Worm (Caenorhabditis elegans) whole organism, midembryonic: ENCODE results near the gene pct-1.

ENCODE experiments used
- T22C8.4 ChIP-seq: fragments of 200-800 bp; sonication (Bioruptor generic); IDR thresholded peaks from 2 replicates; pipeline ENCODE4 v1.3.6; 2022; ENCODE audit warnings: missing genetic modification characterization, missing compliant biosample characterization
- cog-1 ChIP-seq: sonication (generic microtip); optimal IDR thresholded peaks from 2 replicates; lab custom pipeline; 2016; ENCODE audit warnings: missing genetic modification characterization, missing compliant biosample characterization
- flt-1 ChIP-seq: fragments of 200-800 bp; sonication (Bioruptor generic); IDR thresholded peaks from 2 replicates; pipeline ENCODE4 v1.3.6; 2022; ENCODE audit warnings: missing genetic modification characterization, missing compliant biosample characterization
- klf-2 ChIP-seq: fragments of 200-800 bp; sonication (Bioruptor generic); conservative IDR thresholded peaks from 2 replicates; pipeline ENCODE4 v1.3.6; 2022; ENCODE audit warnings: missing genetic modification reagents, missing genetic modification characterization, missing compliant biosample characterization
- med-1 ChIP-seq: sonication (generic microtip); optimal IDR thresholded peaks from 2 replicates; lab custom pipeline; 2017; ENCODE audit warnings: missing genetic modification characterization, mild to moderate bottlenecking, missing compliant biosample characterization, antibody characterized with exemption, missing genetic modification reagents; ENCODE audit not compliant: insufficient read depth
- ref-1 ChIP-seq: fragments of 200-800 bp; sonication (Bioruptor generic); conservative IDR thresholded peaks from 2 replicates; pipeline ENCODE4 v1.3.6; 2022; ENCODE audit warnings: missing genetic modification reagents, missing genetic modification characterization, missing compliant biosample characterization
- tab-1 ChIP-seq: fragments of 200-800 bp; sonication (Bioruptor generic); IDR thresholded peaks from 2 replicates; pipeline ENCODE4 v1.3.6; 2022; ENCODE audit warnings: missing genetic modification characterization, missing compliant biosample characterization
- ztf-23 ChIP-seq: fragments of 200-800 bp; sonication (Bioruptor generic); IDR thresholded peaks from 2 replicates; pipeline ENCODE4 v1.3.6; 2022; ENCODE audit warnings: missing genetic modification reagents, missing genetic modification characterization, missing compliant biosample characterization
- ztf-29 ChIP-seq: fragments of 200-800 bp; sonication (Bioruptor generic); IDR thresholded peaks from 2 replicates; pipeline ENCODE4 v1.3.6; 2022; ENCODE audit warnings: missing genetic modification reagents, missing genetic modification characterization, missing compliant biosample characterization

The pct-1 gene

DNA sequence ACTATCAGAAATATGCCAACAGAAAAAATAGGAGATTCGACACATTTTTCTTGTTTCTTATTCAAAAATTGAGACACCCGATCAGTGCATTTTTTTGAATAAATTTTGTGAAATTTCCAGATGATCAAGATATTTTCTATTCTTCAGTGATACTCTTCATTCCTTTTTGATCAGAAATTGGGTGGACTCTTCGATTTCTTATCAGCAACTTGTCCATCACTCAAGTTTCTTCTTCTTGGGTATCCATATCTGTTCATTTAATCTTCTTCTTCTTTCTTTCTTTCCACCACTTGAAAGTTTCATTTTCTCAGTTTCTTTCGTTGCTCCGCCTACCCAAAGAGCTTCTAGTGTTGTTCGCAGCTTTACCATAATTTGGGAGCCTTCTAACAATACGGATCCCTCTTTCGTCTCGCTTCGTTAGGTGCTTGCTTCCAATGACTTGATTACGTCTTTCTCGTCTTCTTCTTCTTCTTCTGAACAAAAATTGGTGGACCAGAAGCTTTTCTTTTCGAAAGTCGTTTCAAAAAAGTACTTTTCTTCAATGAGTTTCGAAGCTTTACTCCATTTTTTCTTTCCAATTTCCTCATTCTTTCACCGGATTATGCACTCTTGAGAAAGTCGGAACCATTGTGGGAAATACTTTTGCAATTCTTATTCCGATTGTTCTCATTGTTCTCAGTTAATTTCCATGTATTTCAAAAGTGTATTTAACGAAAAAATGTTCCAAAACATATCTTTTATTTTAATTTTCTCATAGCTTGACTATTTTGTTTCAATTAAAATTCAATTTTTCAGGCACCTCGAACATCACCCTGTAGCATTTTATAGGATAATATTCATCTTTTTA lies at the start of gene pct-1:
Gene pct-1 (plus strand): TSS at position 797 of the 847 bp plus-strand sequence.
- TF ChIP-seq klf-2 (GFP tag; lab: Robert Waterston, UW): no peak

DNA sequence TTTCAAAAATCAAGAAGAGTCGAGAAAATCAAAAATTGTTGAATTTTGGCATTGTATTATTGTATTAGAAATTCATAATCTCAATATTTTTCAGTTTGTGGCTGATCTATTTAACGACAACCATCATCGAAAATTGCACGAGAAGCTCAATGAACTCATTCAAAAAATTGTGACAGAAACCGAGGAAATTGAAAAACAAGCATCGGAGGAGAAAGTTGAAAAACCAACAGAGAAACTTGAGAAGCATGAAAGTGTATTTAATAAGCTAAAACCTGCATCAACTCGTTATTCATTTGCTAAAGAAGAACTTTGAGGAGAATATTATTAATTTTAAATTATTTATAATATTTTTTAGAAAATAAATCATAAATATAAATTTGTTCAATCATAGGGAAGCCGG lies 49.4 kb upstream of the pct-1 start, which contains the start of gene ceph-41:
Gene ceph-41 (plus strand): TSS at position 301 of the 400 bp plus-strand sequence.
- TF ChIP-seq ztf-23 (GFP tag; lab: Robert Waterston, UW): no peak
- TF ChIP-seq T22C8.4 (GFP tag; lab: Robert Waterston, UW): no peak
- TF ChIP-seq med-1: no peak
- TF ChIP-seq tab-1 (GFP tag; lab: Robert Waterston, UW): no peak
- no peak for TF ChIP-seq flt-1 (GFP tag; lab: Robert Waterston, UW)
- TF ChIP-seq klf-2 (GFP tag; lab: Robert Waterston, UW): no peak
- TF ChIP-seq cog-1 (tag; lab: Kevin White, UChicago): no peak
- TF ChIP-seq ref-1 (GFP tag; lab: Robert Waterston, UW): no peak
- no peak for TF ChIP-seq ztf-29

DNA sequence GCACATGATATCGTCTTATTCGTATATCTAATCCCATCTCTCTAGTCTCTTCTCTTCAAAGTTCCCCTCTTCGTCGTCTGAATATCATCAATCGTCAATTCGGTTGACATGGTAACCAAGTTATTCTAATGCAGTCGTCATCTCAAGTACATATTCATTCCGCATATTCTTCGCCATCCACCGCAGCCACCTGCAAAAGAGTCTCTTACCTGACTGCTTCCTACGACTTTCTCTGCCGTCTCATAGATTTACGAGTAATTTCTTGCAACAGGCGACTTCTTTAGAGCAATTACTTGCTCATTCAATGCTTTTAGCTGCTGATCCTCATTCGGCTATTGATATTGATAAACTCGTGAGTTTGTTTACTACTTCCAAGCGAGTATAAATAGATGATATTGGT lies 48.9 kb upstream of the pct-1 start:
- no peak for TF ChIP-seq klf-2 (GFP tag; lab: Robert Waterston, UW)
- TF ChIP-seq flt-1 (GFP tag; lab: Robert Waterston, UW): no peak
- no peak for TF ChIP-seq tab-1 (GFP tag; lab: Robert Waterston, UW)
- no peak for TF ChIP-seq cog-1 (tag; lab: Kevin White, UChicago)
- TF ChIP-seq ref-1 (GFP tag; lab: Robert Waterston, UW): no peak
- TF ChIP-seq ztf-29: no peak
- TF ChIP-seq ztf-23 (GFP tag; lab: Robert Waterston, UW): no peak
- no peak for TF ChIP-seq T22C8.4 (GFP tag; lab: Robert Waterston, UW)
- no peak for TF ChIP-seq med-1

DNA sequence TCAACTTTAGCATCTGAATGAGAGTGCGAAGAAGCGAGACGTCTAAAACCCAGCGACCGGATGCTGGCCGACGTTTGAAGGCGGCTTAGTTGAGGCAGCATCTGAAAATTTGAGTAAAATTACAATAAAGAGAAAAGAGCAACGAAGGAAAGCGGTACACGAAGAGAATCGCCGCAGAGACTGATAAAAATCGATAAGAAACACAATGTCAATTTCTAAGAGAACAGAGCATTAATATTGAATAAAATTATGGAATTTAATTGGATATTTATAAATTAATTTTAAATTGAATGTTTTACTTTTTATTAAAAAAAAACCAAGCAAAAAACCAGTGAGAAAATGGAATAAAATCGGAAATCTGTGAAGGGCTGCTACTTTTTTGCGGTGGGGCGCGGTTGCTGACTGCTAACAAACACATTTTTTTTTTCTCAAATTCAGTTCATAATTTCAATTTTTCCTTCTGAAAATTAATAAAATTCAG lies 46.1 kb upstream of the pct-1 start, which contains the start of the genes ndub-11 and moc-3:
Gene ndub-11 (minus strand): TSS at position 101 of the 481 bp plus-strand sequence.
Gene moc-3 (plus strand): TSS at position 431 of the 481 bp plus-strand sequence.
- TF ChIP-seq T22C8.4 (GFP tag; lab: Robert Waterston, UW) (no peak), ref-1 (GFP tag; lab: Robert Waterston, UW) (no peak), ztf-23 (GFP tag; lab: Robert Waterston, UW) (no peak), klf-2 (GFP tag; lab: Robert Waterston, UW) (no peak), ztf-29 (no peak), med-1 (no peak), tab-1 (GFP tag; lab: Robert Waterston, UW) (no peak), cog-1 (tag; lab: Kevin White, UChicago) (no peak), flt-1 (GFP tag; lab: Robert Waterston, UW) (no peak)

DNA sequence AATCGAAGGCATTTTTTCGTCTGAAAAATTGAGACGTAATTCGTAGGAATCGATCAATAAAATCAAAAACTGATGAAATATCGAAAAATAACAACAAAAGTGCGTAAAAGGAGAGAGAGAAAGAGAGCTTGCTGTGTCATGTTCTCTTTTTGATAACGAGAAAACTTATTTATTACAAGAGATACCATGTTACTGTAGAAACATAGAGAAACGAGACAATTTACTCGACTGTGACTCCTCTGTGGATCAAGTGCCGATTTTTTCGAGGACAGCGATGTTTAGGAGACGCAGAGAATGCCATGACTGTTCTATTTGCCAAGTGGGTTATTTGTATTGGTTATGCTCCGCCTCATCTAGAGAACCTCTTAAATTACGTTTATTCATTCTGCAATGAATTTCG lies 42.7 kb upstream of the pct-1 start, which contains the start of gene sph-1:
Gene sph-1 (minus strand): TSS at position 23 of the 400 bp plus-strand sequence.
- no peak for TF ChIP-seq T22C8.4 (GFP tag; lab: Robert Waterston, UW)
- no peak for TF ChIP-seq ztf-23 (GFP tag; lab: Robert Waterston, UW)
- TF ChIP-seq cog-1 (tag; lab: Kevin White, UChicago): no peak
- no peak for TF ChIP-seq klf-2 (GFP tag; lab: Robert Waterston, UW)
- TF ChIP-seq med-1: no peak
- no peak for TF ChIP-seq ztf-29
- no peak for TF ChIP-seq tab-1 (GFP tag; lab: Robert Waterston, UW)
- no peak for TF ChIP-seq ref-1 (GFP tag; lab: Robert Waterston, UW)
- no peak for TF ChIP-seq flt-1 (GFP tag; lab: Robert Waterston, UW)

DNA sequence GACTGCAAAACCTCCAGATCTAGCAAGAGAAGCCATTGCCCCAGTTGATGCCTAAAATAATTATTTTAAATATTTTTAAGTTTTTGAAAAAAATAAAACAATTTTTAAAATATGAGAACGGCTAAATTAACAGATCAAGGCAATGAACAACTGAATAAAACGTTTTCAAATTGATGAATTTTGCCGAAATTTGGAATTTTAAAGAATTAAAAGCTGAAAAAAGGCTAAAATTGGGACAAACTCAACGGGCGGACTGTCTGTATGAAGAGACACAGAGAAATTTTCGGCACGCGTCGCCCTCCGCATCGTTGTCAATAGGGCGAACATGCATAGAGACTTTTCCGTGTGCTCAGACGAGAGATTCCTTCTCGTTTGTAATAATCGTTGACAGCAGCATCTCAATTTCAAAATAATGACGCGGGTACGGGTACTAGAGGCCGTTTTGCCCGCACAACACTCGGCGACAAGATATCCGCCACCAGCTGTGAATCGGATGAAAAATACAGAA lies 40.2 kb upstream of the pct-1 start, which contains the start of the genes isp-1 and islo-1:
Gene isp-1 (minus strand): TSS at position 51 of the 508 bp plus-strand sequence.
Gene islo-1 (plus strand): TSS at position 385 of the 508 bp plus-strand sequence.
- TF ChIP-seq flt-1 (GFP tag; lab: Robert Waterston, UW) (no peak), tab-1 (GFP tag; lab: Robert Waterston, UW) (0 out of 2 replicates have a peak, but pooled peaks have one; percentile 16), cog-1 (tag; lab: Kevin White, UChicago) (no peak), med-1 (no peak), klf-2 (GFP tag; lab: Robert Waterston, UW) (no peak), ztf-29 (no peak), ztf-23 (GFP tag; lab: Robert Waterston, UW) (0 out of 2 replicates have a peak, but pooled peaks have one; percentile 31)

DNA sequence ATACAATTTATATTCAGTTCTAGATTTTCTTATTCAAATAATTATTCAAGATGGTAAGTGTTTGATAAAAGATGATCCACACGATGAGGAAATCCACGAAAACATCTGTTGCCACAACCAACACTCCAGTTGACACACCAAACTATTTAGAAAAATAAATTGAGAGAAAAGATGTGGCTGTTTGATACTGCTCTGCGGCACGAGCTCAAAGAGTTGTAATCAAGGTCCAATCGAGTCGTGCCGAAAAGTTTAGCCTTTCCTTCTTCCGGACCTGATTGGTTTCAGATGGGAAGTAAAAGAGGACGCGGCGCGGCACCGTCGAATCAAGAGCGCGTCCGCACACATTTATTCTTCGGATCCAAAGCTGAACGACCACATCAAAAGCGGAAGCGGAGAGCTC lies 39.7 kb upstream of the pct-1 start:
- TF ChIP-seq T22C8.4 (GFP tag; lab: Robert Waterston, UW) (no peak), cog-1 (tag; lab: Kevin White, UChicago) (no peak), ref-1 (GFP tag; lab: Robert Waterston, UW) (no peak), med-1 (no peak), ztf-29 (no peak), klf-2 (GFP tag; lab: Robert Waterston, UW) (no peak), tab-1 (GFP tag; lab: Robert Waterston, UW) (no peak), flt-1 (GFP tag; lab: Robert Waterston, UW) (no peak), ztf-23 (GFP tag; lab: Robert Waterston, UW) (no peak)

DNA sequence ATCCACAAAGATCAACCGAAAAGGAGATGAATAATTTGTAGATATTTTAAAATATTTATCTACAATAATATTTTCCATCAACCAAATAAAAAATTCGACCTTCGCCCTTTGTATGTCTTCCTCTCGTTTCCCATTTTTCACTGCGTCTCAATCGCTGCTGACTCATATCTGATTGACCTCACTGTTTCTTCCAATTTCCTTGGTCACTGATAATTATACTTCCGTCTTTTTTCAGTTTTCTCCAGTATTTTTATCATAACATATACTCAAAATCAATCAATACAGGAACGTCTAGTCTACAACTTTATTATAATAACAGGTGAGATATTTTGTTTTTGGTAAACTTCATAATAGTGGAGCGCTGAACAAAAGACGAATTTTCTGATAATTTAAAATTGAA lies 37.3 kb upstream of the pct-1 start, which contains the start of gene pmk-3:
Gene pmk-3 (plus strand): TSS at position 236 of the 400 bp plus-strand sequence.
- TF ChIP-seq klf-2 (GFP tag; lab: Robert Waterston, UW) (no peak), cog-1 (tag; lab: Kevin White, UChicago) (no peak), ref-1 (GFP tag; lab: Robert Waterston, UW) (no peak), med-1 (no peak), ztf-29 (no peak), flt-1 (GFP tag; lab: Robert Waterston, UW) (no peak), tab-1 (GFP tag; lab: Robert Waterston, UW) (no peak), ztf-23 (GFP tag; lab: Robert Waterston, UW) (no peak), T22C8.4 (GFP tag; lab: Robert Waterston, UW) (no peak)
